Fruit fly (Drosophila melanogaster): ENCODE results near the gene CG11912.

DNA sequence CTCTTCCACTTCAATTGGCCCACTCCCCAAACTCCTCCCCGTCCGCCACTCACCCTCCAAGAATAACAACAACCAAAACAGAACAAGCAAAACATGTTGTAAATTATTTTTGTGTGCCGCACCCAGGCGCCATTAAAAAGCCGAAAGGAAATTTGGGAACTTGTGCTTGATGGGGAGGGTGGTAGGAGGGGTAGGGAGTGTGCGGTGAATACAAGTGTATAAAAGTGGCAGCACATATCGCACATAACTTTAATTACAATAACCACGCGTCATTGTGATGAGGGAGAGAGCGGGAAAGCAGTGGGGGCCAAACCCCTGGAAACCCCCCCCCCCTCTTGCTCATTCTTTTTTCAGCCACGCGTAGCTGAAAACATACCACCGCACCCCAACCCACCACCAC lies 11.9 kb downstream of the CG11912 start:
- TF ChIP-seq Clk (GFP tag; optimal IDR thresholded peaks at IDR 0.05) (no peak), toe (GFP tag; optimal IDR thresholded peaks at IDR 0.05) (no peak), CG14711 (tag; optimal IDR thresholded peaks at IDR 0.05) (no peak), kay (GFP tag; ENCODE audit: borderline replicate concordance) (no peak), CG33017 (tag; optimal IDR thresholded peaks at IDR 0.05) (no peak), CG11617 (GFP tag; optimal IDR thresholded peaks at IDR 0.05) (no peak), tj (GFP tag; optimal IDR thresholded peaks at IDR 0.05) (no peak), pad (GFP tag; optimal IDR thresholded peaks at IDR 0.05) (no peak), CG7045 (GFP tag; optimal IDR thresholded peaks at IDR 0.05) (no peak), Crg-1 (GFP tag; optimal IDR thresholded peaks at IDR 0.05) (no peak), CG7101 (tag; optimal IDR thresholded peaks at IDR 0.05) (no peak)
